Worm (Caenorhabditis elegans): ENCODE results near the gene ssp-34.

ssp-34 gene

DNA sequence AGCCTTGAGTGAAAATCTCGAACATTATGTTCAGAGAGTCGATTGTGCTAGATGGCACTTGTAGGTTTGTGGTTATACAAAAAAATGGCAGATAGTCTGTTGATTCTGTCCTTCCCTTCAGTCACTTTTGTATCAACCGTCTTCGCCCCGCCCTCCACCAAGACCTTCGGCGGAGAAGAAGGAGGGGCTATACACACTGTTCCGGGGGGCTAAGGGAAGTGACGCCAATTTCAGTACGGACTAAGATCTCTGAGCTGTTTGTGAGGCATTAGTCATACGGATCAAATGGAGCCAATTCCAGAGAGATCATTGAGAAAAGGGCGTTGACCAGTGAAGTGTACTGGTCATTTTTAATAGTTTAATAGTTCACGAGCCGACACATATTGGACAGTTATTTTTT lies 42.2 kb upstream of the ssp-34 start, which contains the start of gene swt-3:
TSS of gene swt-3 (minus strand) at position 101 of the 400 bp plus-strand sequence.
- TF ChIP-seq snu-23 (GFP tag; optimal IDR thresholded peaks at IDR 0.05) (no peak), aha-1 (tag; optimal IDR thresholded peaks at IDR 0.05) (no peak), C04F5.9 (tag; optimal IDR thresholded peaks at IDR 0.05) (no peak), aly-2 (tag; optimal IDR thresholded peaks at IDR 0.05) (no peak), isw-1 (GFP tag; IDR thresholded peaks at IDR 0.05) (no peak), F16B12.6 (tag; optimal IDR thresholded peaks at IDR 0.05) (no peak)

- no peak for TF ChIP-seq Y116A8C.19 (tag; optimal IDR thresholded peaks at IDR 0.05; ENCODE audit: borderline replicate concordance)
- TF ChIP-seq efl-3 (GFP tag; optimal IDR thresholded peaks at IDR 0.05) = no peak
- TF ChIP-seq hlh-17 (GFP tag; optimal IDR thresholded peaks at IDR 0.05; ENCODE audit: borderline replicate concordance) = no peak
- no peak for TF ChIP-seq ceh-82 (tag; optimal IDR thresholded peaks at IDR 0.05)
- no peak for TF ChIP-seq nhr-28 (tag; optimal IDR thresholded peaks at IDR 0.05)
- TF ChIP-seq nhr-76 (tag; optimal IDR thresholded peaks at IDR 0.05) = no peak
- TF ChIP-seq xbp-1 (tag; optimal IDR thresholded peaks at IDR 0.05) = no peak
- no peak for TF ChIP-seq lir-3 (tag; optimal IDR thresholded peaks at IDR 0.05; ENCODE audit: poor library complexity)
- no peak for TF ChIP-seq fkh-10 (GFP tag; optimal IDR thresholded peaks at IDR 0.05)
- TF ChIP-seq unc-30 (tag; optimal IDR thresholded peaks at IDR 0.05) = no peak
- no peak for TF ChIP-seq skn-1 (tag; optimal IDR thresholded peaks at IDR 0.05)
- no peak for TF ChIP-seq lsy-2 (tag; optimal IDR thresholded peaks at IDR 0.05)
- no peak for TF ChIP-seq nhr-237 (tag; optimal IDR thresholded peaks at IDR 0.05)
- TF ChIP-seq lin-15B (tag; optimal IDR thresholded peaks at IDR 0.05) = no peak
- no peak for TF ChIP-seq lin-14 (GFP tag; optimal IDR thresholded peaks at IDR 0.05)
- no peak for TF ChIP-seq nhr-85 (tag)
- TF ChIP-seq pax-3 (tag; optimal IDR thresholded peaks at IDR 0.05) = no peak
Measured at ce11 chrIV:10779328-10779727, 40.9 kb upstream of the ssp-34 start.

- TF ChIP-seq sup-37 (GFP tag; optimal IDR thresholded peaks at IDR 0.05) (no peak), F16B12.6 (tag; optimal IDR thresholded peaks at IDR 0.05) (no peak), nhr-85 (tag) (peak; percentile 39), swsn-7 (tag; optimal IDR thresholded peaks at IDR 0.05) (no peak), aly-2 (tag; optimal IDR thresholded peaks at IDR 0.05) (peak; percentile 17)
Measured at ce11 chrIV:10778582-10778981, 40.2 kb upstream of the ssp-34 start.

- TF ChIP-seq unc-30 (tag; optimal IDR thresholded peaks at IDR 0.05) = no peak
- TF ChIP-seq sox-4 (tag; optimal IDR thresholded peaks at IDR 0.05) = no peak
Measured at ce11 chrIV:10777600-10777999, 39.2 kb upstream of the ssp-34 start.

- no peak for TF ChIP-seq efl-1 (optimal IDR thresholded peaks at IDR 0.05)
- TF ChIP-seq efl-1 (GFP tag; optimal IDR thresholded peaks at IDR 0.05 in 1 of 2) = no peak
- TF ChIP-seq fkh-8 (tag; optimal IDR thresholded peaks at IDR 0.05) = no peak
- TF ChIP-seq vab-15 (tag; optimal IDR thresholded peaks at IDR 0.05) = no peak
- no peak for TF ChIP-seq lin-39 (tag; optimal IDR thresholded peaks at IDR 0.05)
- TF ChIP-seq isw-1 (GFP tag; IDR thresholded peaks at IDR 0.05) = no peak
- no peak for TF ChIP-seq sup-37 (GFP tag; optimal IDR thresholded peaks at IDR 0.05)
- no peak for TF ChIP-seq C16A3.4 (tag; optimal IDR thresholded peaks at IDR 0.05)
- TF ChIP-seq dsc-1 (tag; optimal IDR thresholded peaks at IDR 0.05) = no peak
- TF ChIP-seq mef-2 (tag; optimal IDR thresholded peaks at IDR 0.05) = no peak
- TF ChIP-seq lsy-2 (tag; optimal IDR thresholded peaks at IDR 0.05) = no peak
- peak; percentile 65 for TF ChIP-seq blmp-1 (tag; optimal IDR thresholded peaks at IDR 0.05)
- no peak for TF ChIP-seq zag-1 (tag; optimal IDR thresholded peaks at IDR 0.05)
- no peak for TF ChIP-seq tlp-1 (tag; optimal IDR thresholded peaks at IDR 0.05)
- TF ChIP-seq nhr-84 (tag; optimal IDR thresholded peaks at IDR 0.05) = no peak
- no peak for TF ChIP-seq F16B12.6 (tag; optimal IDR thresholded peaks at IDR 0.05)
- TF ChIP-seq lir-3 (tag; optimal IDR thresholded peaks at IDR 0.05; ENCODE audit: poor library complexity) = no peak
- no peak for TF ChIP-seq lin-15B (tag; optimal IDR thresholded peaks at IDR 0.05)
- TF ChIP-seq nhr-19 (GFP tag; conservative IDR thresholded peaks at IDR 0.05) = peak; percentile 24; the same call in 1 of the 2 replicates
- TF ChIP-seq lin-13 (GFP tag; optimal IDR thresholded peaks at IDR 0.05) = no peak
- TF ChIP-seq hlh-4 (tag; optimal IDR thresholded peaks at IDR 0.05) = no peak
- no peak for TF ChIP-seq mab-9 (GFP tag; IDR thresholded peaks at IDR 0.05)
- TF ChIP-seq snpc-4 (tag; optimal IDR thresholded peaks at IDR 0.05) = no peak
- TF ChIP-seq nhr-76 (tag; optimal IDR thresholded peaks at IDR 0.05) = no peak
- TF ChIP-seq nhr-237 (tag; optimal IDR thresholded peaks at IDR 0.05) = no peak
- TF ChIP-seq C34B4.2 (tag; optimal IDR thresholded peaks at IDR 0.05) = no peak
- TF ChIP-seq nhr-47 (tag; optimal IDR thresholded peaks at IDR 0.05) = no peak
- TF ChIP-seq ceh-63 (GFP tag; optimal IDR thresholded peaks at IDR 0.05) = no peak
- TF ChIP-seq ztf-4 (tag; optimal IDR thresholded peaks at IDR 0.05) = no peak
Measured at ce11 chrIV:10777076-10777475, 38.7 kb upstream of the ssp-34 start.
